Worm (Caenorhabditis elegans): ENCODE measurements around the gene dhs-27.

Gene dhs-27

ce11 chrX:3414660-3415144, at the start of gene dhs-27:
Gene dhs-27, minus strand, starts transcription at chrX:3414710.
- peak; percentile 4 for TF ChIP-seq elt-1 (tag; optimal IDR thresholded peaks at IDR 0.05; ENCODE audit: borderline replicate concordance, insufficient read depth)
- no peak for TF ChIP-seq nhr-76 (tag; optimal IDR thresholded peaks at IDR 0.05)
- peak; percentile 45 for TF ChIP-seq ham-2 (GFP tag; optimal IDR thresholded peaks at IDR 0.05)

- TF ChIP-seq pha-4 (tag; optimal IDR thresholded peaks at IDR 0.05), result no peak
- no peak for TF ChIP-seq nhr-237 (tag; optimal IDR thresholded peaks at IDR 0.05)
- no peak for TF ChIP-seq blmp-1 (tag; optimal IDR thresholded peaks at IDR 0.05)
- no peak for TF ChIP-seq elt-1 (tag; optimal IDR thresholded peaks at IDR 0.05; ENCODE audit: borderline replicate concordance, insufficient read depth)
- TF ChIP-seq ceh-39 (tag; optimal IDR thresholded peaks at IDR 0.05), result no peak
- TF ChIP-seq unc-62 (GFP tag; optimal IDR thresholded peaks at IDR 0.05), result peak; percentile 76
- TF ChIP-seq snpc-4 (tag; optimal IDR thresholded peaks at IDR 0.05), result no peak
- TF ChIP-seq tbx-8 (GFP tag; optimal IDR thresholded peaks at IDR 0.05), result no peak
- TF ChIP-seq bed-3 (GFP tag; optimal IDR thresholded peaks at IDR 0.05), result no peak
Observed at ce11 chrX:3463875-3464274, 49.4 kb upstream of the dhs-27 start.

- TF ChIP-seq elt-1 (tag; optimal IDR thresholded peaks at IDR 0.05; ENCODE audit: borderline replicate concordance, insufficient read depth), result peak; percentile 96
- no peak for TF ChIP-seq ham-2 (GFP tag; optimal IDR thresholded peaks at IDR 0.05)
Observed at ce11 chrX:3462086-3462485, 47.6 kb upstream of the dhs-27 start.

ce11 chrX:3455561-3455960, 41.1 kb upstream of the dhs-27 start:
- no peak for TF ChIP-seq nhr-28 (tag; optimal IDR thresholded peaks at IDR 0.05)
- TF ChIP-seq mls-2 (tag; optimal IDR thresholded peaks at IDR 0.05), result no peak
- TF ChIP-seq mab-5 (tag; optimal IDR thresholded peaks at IDR 0.05), result peak; percentile 62
- no peak for TF ChIP-seq blmp-1 (tag; optimal IDR thresholded peaks at IDR 0.05)
- no peak for TF ChIP-seq ces-1 (GFP tag; optimal IDR thresholded peaks at IDR 0.05)
- peak; percentile 62 for TF ChIP-seq unc-120 (tag; optimal IDR thresholded peaks at IDR 0.05; ENCODE audit: poor library complexity, severe bottlenecking)
- TF ChIP-seq zip-8 (tag; optimal IDR thresholded peaks at IDR 0.05), result no peak
- TF ChIP-seq ceh-43 (GFP tag; optimal IDR thresholded peaks at IDR 0.05), result peak; percentile 11
- TF ChIP-seq hlh-1 (tag; optimal IDR thresholded peaks at IDR 0.05), result peak; percentile 73
- no peak for TF ChIP-seq nhr-76 (tag; optimal IDR thresholded peaks at IDR 0.05)
- peak; percentile 90 for TF ChIP-seq unc-62 (GFP tag; optimal IDR thresholded peaks at IDR 0.05)
- TF ChIP-seq unc-39 (tag; optimal IDR thresholded peaks at IDR 0.05), result no peak

ce11 chrX:3453870-3454269, 39.4 kb upstream of the dhs-27 start:
- TF ChIP-seq unc-39 (tag; optimal IDR thresholded peaks at IDR 0.05) (no peak), drap-1 (GFP tag; optimal IDR thresholded peaks at IDR 0.05) (no peak), ham-2 (GFP tag; optimal IDR thresholded peaks at IDR 0.05) (no peak), sem-2 (GFP tag; optimal IDR thresholded peaks at IDR 0.05) (no peak), mls-2 (tag; optimal IDR thresholded peaks at IDR 0.05) (no peak), nhr-2 (tag; optimal IDR thresholded peaks at IDR 0.05) (no peak), lin-13 (tag; optimal IDR thresholded peaks at IDR 0.05) (no peak), sptf-1 (tag; optimal IDR thresholded peaks at IDR 0.05) (no peak), lin-32 (GFP tag; optimal IDR thresholded peaks at IDR 0.05) (no peak), lsy-2 (tag; optimal IDR thresholded peaks at IDR 0.05) (no peak), M03D4.4 (tag; optimal IDR thresholded peaks at IDR 0.05) (no peak), ztf-11 (tag; optimal IDR thresholded peaks at IDR 0.05) (no peak), snpc-4 (tag; optimal IDR thresholded peaks at IDR 0.05) (no peak), elt-1 (tag; optimal IDR thresholded peaks at IDR 0.05; ENCODE audit: borderline replicate concordance, insufficient read depth) (no peak), nhr-28 (tag; optimal IDR thresholded peaks at IDR 0.05) (no peak), nhr-237 (tag; optimal IDR thresholded peaks at IDR 0.05) (no peak), flh-1 (GFP tag; optimal IDR thresholded peaks at IDR 0.05) (no peak), hlh-1 (tag; optimal IDR thresholded peaks at IDR 0.05) (no peak), unc-120 (tag; optimal IDR thresholded peaks at IDR 0.05; ENCODE audit: poor library complexity, severe bottlenecking) (no peak), mab-5 (tag; optimal IDR thresholded peaks at IDR 0.05) (no peak)

- TF ChIP-seq nhr-12 (tag; optimal IDR thresholded peaks at IDR 0.05), result no peak
- TF ChIP-seq cnd-1 (tag; optimal IDR thresholded peaks at IDR 0.05), result no peak
- no peak for TF ChIP-seq ces-1 (GFP tag; optimal IDR thresholded peaks at IDR 0.05)
- TF ChIP-seq sptf-1 (tag; optimal IDR thresholded peaks at IDR 0.05), result no peak
- no peak for TF ChIP-seq sem-2 (GFP tag; optimal IDR thresholded peaks at IDR 0.05)
- no peak for TF ChIP-seq ceh-83 (GFP tag; optimal IDR thresholded peaks at IDR 0.05)
- TF ChIP-seq hlh-1 (tag; optimal IDR thresholded peaks at IDR 0.05), result no peak
- no peak for TF ChIP-seq snpc-4 (tag; optimal IDR thresholded peaks at IDR 0.05)
- TF ChIP-seq nhr-76 (tag; optimal IDR thresholded peaks at IDR 0.05), result no peak
- no peak for TF ChIP-seq pha-4 (tag; optimal IDR thresholded peaks at IDR 0.05)
- no peak for TF ChIP-seq ceh-39 (tag; optimal IDR thresholded peaks at IDR 0.05)
- no peak for TF ChIP-seq lsy-2 (tag; optimal IDR thresholded peaks at IDR 0.05)
- no peak for TF ChIP-seq mab-5 (tag; optimal IDR thresholded peaks at IDR 0.05)
- no peak for TF ChIP-seq ham-2 (GFP tag; optimal IDR thresholded peaks at IDR 0.05)
- TF ChIP-seq elt-1 (tag; optimal IDR thresholded peaks at IDR 0.05; ENCODE audit: borderline replicate concordance, insufficient read depth), result no peak
- no peak for TF ChIP-seq bed-3 (GFP tag; optimal IDR thresholded peaks at IDR 0.05)
- TF ChIP-seq lin-13 (tag; optimal IDR thresholded peaks at IDR 0.05), result no peak
Observed at ce11 chrX:3451122-3451521, 36.6 kb upstream of the dhs-27 start, which contains the start of gene ZK813.5. Gene ZK813.5, minus strand, starts transcription at chrX:3451222.

All from whole organism, mixed stage, embryonic.